Worm (Caenorhabditis elegans): Measurements from ENCODE around the gene zzz-1.

zzz-1 gene

DNA sequence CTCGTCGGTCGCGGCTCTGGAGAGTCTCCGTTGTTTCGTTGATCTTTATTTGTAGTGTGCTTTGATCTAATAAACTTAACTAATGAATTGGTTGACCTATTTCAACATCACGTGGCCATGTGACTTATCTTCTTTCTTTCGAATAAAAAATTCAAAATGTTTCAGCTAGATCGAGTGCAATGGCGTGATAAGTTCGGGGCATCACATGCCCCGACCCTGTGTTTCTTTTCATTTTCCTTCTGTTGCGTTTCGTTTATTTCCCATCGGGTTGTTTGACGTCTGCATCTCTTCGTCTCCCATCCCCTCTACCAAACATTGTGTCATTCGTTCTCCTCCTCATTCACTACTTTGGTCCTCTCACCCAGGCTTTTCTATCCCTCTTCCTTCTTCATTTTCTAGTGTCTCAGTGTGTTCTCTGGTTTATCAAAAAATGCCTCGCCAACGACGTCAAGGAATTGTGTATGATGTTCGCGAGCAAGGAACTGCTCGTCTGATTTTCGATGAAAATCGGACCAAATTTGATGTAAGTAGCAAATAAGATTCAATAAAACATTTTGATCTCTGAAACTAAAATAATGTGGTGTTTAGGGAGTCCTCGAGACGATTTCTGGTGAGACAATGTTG, 42.8 kb upstream of the zzz-1 start, which contains the start of gene F17C11.4 (continued):
- TF ChIP-seq pqm-1 (tag; optimal IDR thresholded peaks at IDR 0.05): no peak
- peak; percentile 70 for TF ChIP-seq pag-3 (tag; optimal IDR thresholded peaks at IDR 0.05; ENCODE audit: borderline replicate concordance, insufficient read depth)
- TF ChIP-seq vab-15 (tag; optimal IDR thresholded peaks at IDR 0.05): peak; percentile 98
- no peak for TF ChIP-seq sptf-1 (tag; optimal IDR thresholded peaks at IDR 0.05)
- TF ChIP-seq elt-3 (tag; optimal IDR thresholded peaks at IDR 0.05): peak in 2 of 6 experiments; percentile 39 to 84
- TF ChIP-seq elt-2 (tag; optimal IDR thresholded peaks at IDR 0.05): peak; percentile 75
- peak; percentile 97 for TF ChIP-seq nhr-20 (tag; optimal IDR thresholded peaks at IDR 0.05)
- peak; percentile 78 for TF ChIP-seq lin-13 (GFP tag; optimal IDR thresholded peaks at IDR 0.05)
- no peak for TF ChIP-seq C34B4.2 (tag; optimal IDR thresholded peaks at IDR 0.05)
- TF ChIP-seq nhr-90 (tag; optimal IDR thresholded peaks at IDR 0.05; ENCODE audit: poor library complexity): peak; percentile 83
- TF ChIP-seq lin-35 (GFP tag; optimal IDR thresholded peaks at IDR 0.05): peak; percentile 69 to 78
- no peak for TF ChIP-seq pax-3 (tag; optimal IDR thresholded peaks at IDR 0.05)
- peak; percentile 88 for TF ChIP-seq tbx-2 (tag; optimal IDR thresholded peaks at IDR 0.05)
- peak; percentile 93 for TF ChIP-seq blmp-1 (tag; optimal IDR thresholded peaks at IDR 0.05)
- TF ChIP-seq ztf-11 (tag; optimal IDR thresholded peaks at IDR 0.05): no peak
- TF ChIP-seq jun-1 (tag; optimal IDR thresholded peaks at IDR 0.05): peak; percentile 64
- no peak for TF ChIP-seq aly-2 (tag; optimal IDR thresholded peaks at IDR 0.05)
- TF ChIP-seq ceh-88 (GFP tag; IDR thresholded peaks at IDR 0.05): 0 out of 2 replicates have a peak, but pooled peaks have one; percentile 17
- peak; percentile 61 for TF ChIP-seq egl-13 (tag; optimal IDR thresholded peaks at IDR 0.05)
- no peak for TF ChIP-seq ceh-63 (GFP tag; optimal IDR thresholded peaks at IDR 0.05)
- TF ChIP-seq unc-62 (GFP tag; optimal IDR thresholded peaks at IDR 0.05): no peak
- TF ChIP-seq nhr-71 (tag; optimal IDR thresholded peaks at IDR 0.05): peak; percentile 99
- TF ChIP-seq ceh-8 (GFP tag; optimal IDR thresholded peaks at IDR 0.05): peak; percentile 59
- TF ChIP-seq ceh-82 (tag; optimal IDR thresholded peaks at IDR 0.05): peak; percentile 27 to 66 (median 35)
- peak in 1 of 2 experiments; percentile 97 for TF ChIP-seq mdl-1 (tag; optimal IDR thresholded peaks at IDR 0.05)
- TF ChIP-seq lir-3 (tag; optimal IDR thresholded peaks at IDR 0.05; ENCODE audit: poor library complexity): peak; percentile 78
- no peak for TF ChIP-seq hlh-17 (GFP tag; optimal IDR thresholded peaks at IDR 0.05; ENCODE audit: borderline replicate concordance)
- peak; percentile 12; the same call in 1 of the 2 replicates for TF ChIP-seq isw-1 (GFP tag; IDR thresholded peaks at IDR 0.05)
- peak; percentile 71 for TF ChIP-seq fkh-8 (tag; optimal IDR thresholded peaks at IDR 0.05)
- no peak for TF ChIP-seq grh-1 (GFP tag; IDR thresholded peaks at IDR 0.05)
- TF ChIP-seq nhr-12 (tag; optimal IDR thresholded peaks at IDR 0.05): no peak
- TF ChIP-seq efl-3 (GFP tag; optimal IDR thresholded peaks at IDR 0.05): no peak
- no peak for TF ChIP-seq Y116A8C.19 (tag; optimal IDR thresholded peaks at IDR 0.05; ENCODE audit: borderline replicate concordance)
- no peak for TF ChIP-seq ceh-90 (tag; optimal IDR thresholded peaks at IDR 0.05)
- TF ChIP-seq dpl-1 (GFP tag; optimal IDR thresholded peaks at IDR 0.05): peak; percentile 48 to 63 (median 55)
- no peak for TF ChIP-seq sox-4 (tag; optimal IDR thresholded peaks at IDR 0.05)
- peak; percentile 80 to 81 for TF ChIP-seq lsy-2 (tag; optimal IDR thresholded peaks at IDR 0.05)
- TF ChIP-seq F16B12.6 (tag; optimal IDR thresholded peaks at IDR 0.05): no peak
- TF ChIP-seq nhr-85 (tag): peak; percentile 98
- peak; percentile 72 for TF ChIP-seq irx-1 (tag; optimal IDR thresholded peaks at IDR 0.05)
- TF ChIP-seq fkh-10 (GFP tag; optimal IDR thresholded peaks at IDR 0.05): peak; percentile 35
- TF ChIP-seq lin-15B (tag; optimal IDR thresholded peaks at IDR 0.05): no peak
- peak; percentile 47 for TF ChIP-seq fos-1 (tag; optimal IDR thresholded peaks at IDR 0.05)
- TF ChIP-seq mep-1 (tag; optimal IDR thresholded peaks at IDR 0.05): peak; percentile 75
- TF ChIP-seq rnt-1 (tag; optimal IDR thresholded peaks at IDR 0.05): peak; percentile 77
- peak; percentile 2 for TF ChIP-seq nhr-77 (tag; optimal IDR thresholded peaks at IDR 0.05)
- peak; percentile 84 for TF ChIP-seq ztf-4 (tag; optimal IDR thresholded peaks at IDR 0.05)
- peak; percentile 42 for TF ChIP-seq nhr-11 (tag; optimal IDR thresholded peaks at IDR 0.05)
- no peak for TF ChIP-seq nhr-28 (tag; optimal IDR thresholded peaks at IDR 0.05)
- TF ChIP-seq snpc-4 (tag; optimal IDR thresholded peaks at IDR 0.05): peak; percentile 71
- peak; percentile 62 for TF ChIP-seq mef-2 (tag; optimal IDR thresholded peaks at IDR 0.05)

Data from whole organism, L1 larva.